Worm (Caenorhabditis elegans) whole organism, young adult: Measurements from ENCODE around the gene cyn-10.

Source experiments
- B0019.2 ChIP-seq: fragments of 200-800 bp; sonication (Bioruptor generic); conservative IDR thresholded peaks from 2 replicates; pipeline ENCODE4 v1.3.6; 2022; ENCODE audit warnings: missing genetic modification reagents, missing genetic modification characterization, missing compliant biosample characterization
- B0261.1 ChIP-seq: sonication (generic microtip); optimal IDR thresholded peaks from 2 replicates; lab custom pipeline; 2016; ENCODE audit warnings: mild to moderate bottlenecking, missing genetic modification characterization, moderate library complexity, missing compliant biosample characterization
- B0336.3 ChIP-seq: fragments of 200-800 bp; sonication (Bioruptor generic); IDR thresholded peaks from 2 replicates; pipeline ENCODE4 v1.3.6; 2022; ENCODE audit warnings: missing genetic modification characterization, missing compliant biosample characterization
- C06A6.2 ChIP-seq: fragments of 200-800 bp; sonication (Bioruptor generic); conservative IDR thresholded peaks from 2 replicates; pipeline ENCODE4 v1.3.6; 2022; ENCODE audit warnings: missing genetic modification characterization, missing compliant biosample characterization
- C17E4.6 ChIP-seq: fragments of 200-800 bp; sonication (Bioruptor generic); IDR thresholded peaks from 2 replicates; pipeline ENCODE4 v1.3.6; 2022; ENCODE audit warnings: missing genetic modification reagents, missing genetic modification characterization, missing compliant biosample characterization
- F22D6.2 ChIP-seq: sonication (generic microtip); optimal IDR thresholded peaks from 2 replicates; lab custom pipeline; 2016; ENCODE audit warnings: mild to moderate bottlenecking, missing genetic modification characterization, missing compliant biosample characterization
- F37B4.10 ChIP-seq: fragments of 200-800 bp; sonication (Bioruptor generic); IDR thresholded peaks from 2 replicates; pipeline ENCODE4 v1.3.6; 2022; ENCODE audit warnings: missing genetic modification characterization, missing compliant biosample characterization
- F39B2.1 ChIP-seq: fragments of 200-800 bp; sonication (Bioruptor generic); IDR thresholded peaks from 2 replicates; pipeline ENCODE4 v1.3.6; 2022; ENCODE audit warnings: missing genetic modification reagents, missing genetic modification characterization, missing compliant biosample characterization
- F49E8.2 ChIP-seq: sonication (generic microtip); optimal IDR thresholded peaks from 3 replicates; lab custom pipeline; 2017; ENCODE audit warnings: missing genetic modification characterization, mild to moderate bottlenecking, missing compliant biosample characterization, antibody characterized with exemption, moderate library complexity; ENCODE audit not compliant: insufficient read depth
- F57C9.4 ChIP-seq: sonication (generic microtip); optimal IDR thresholded peaks from 2 replicates; lab custom pipeline; 2017; ENCODE audit warnings: mild to moderate bottlenecking, missing genetic modification characterization, missing compliant biosample characterization
- K11D2.4 ChIP-seq: fragments of 200-800 bp; sonication (Bioruptor generic); IDR thresholded peaks from 2 replicates; pipeline ENCODE4 v1.3.6; 2022; ENCODE audit warnings: missing genetic modification reagents, missing genetic modification characterization, missing compliant biosample characterization
- T07F8.4 ChIP-seq: sonication (generic microtip); optimal IDR thresholded peaks from 2 replicates; lab custom pipeline; 2016; ENCODE audit warnings: mild to moderate bottlenecking, missing genetic modification characterization, moderate library complexity, missing compliant biosample characterization
- Y53G8AR.9 ChIP-seq: fragments of 200-800 bp; sonication (Bioruptor generic); conservative IDR thresholded peaks from 2 replicates; pipeline ENCODE4 v1.3.6; 2022; ENCODE audit warnings: missing genetic modification reagents, missing genetic modification characterization, missing compliant biosample characterization
- Y67H2A.10 ChIP-seq: fragments of 200-800 bp; sonication (Bioruptor generic); conservative IDR thresholded peaks from 2 replicates; pipeline ENCODE4 v1.3.6; 2022; ENCODE audit warnings: missing genetic modification reagents, missing genetic modification characterization, missing compliant biosample characterization
- Y79H2A.3 ChIP-seq: fragments of 200-800 bp; sonication (Bioruptor generic); conservative IDR thresholded peaks from 2 replicates; pipeline ENCODE4 v1.3.6; 2022; ENCODE audit warnings: missing genetic modification reagents, missing genetic modification characterization, missing compliant biosample characterization
- Y95B8A.8 ChIP-seq: fragments of 200-800 bp; sonication (Bioruptor generic); IDR thresholded peaks from 2 replicates; pipeline ENCODE4 v1.3.6; 2022; ENCODE audit warnings: missing genetic modification reagents, missing genetic modification characterization, missing compliant biosample characterization
- attf-3 ChIP-seq: fragments of 200-800 bp; sonication (Bioruptor generic); conservative IDR thresholded peaks from 2 replicates; pipeline ENCODE4 v1.3.6; 2022; ENCODE audit warnings: missing genetic modification reagents, missing genetic modification characterization, missing compliant biosample characterization
- attf-6 ChIP-seq: fragments of 200-800 bp; sonication (Bioruptor generic); IDR thresholded peaks from 2 replicates; pipeline ENCODE4 v1.3.6; 2022; ENCODE audit warnings: missing genetic modification reagents, missing genetic modification characterization, missing compliant biosample characterization
- bed-1 ChIP-seq: fragments of 200-800 bp; sonication (Bioruptor generic); IDR thresholded peaks from 2 replicates; pipeline ENCODE4 v1.3.6; 2022; ENCODE audit warnings: missing genetic modification reagents, missing genetic modification characterization, missing compliant biosample characterization
- ceh-27 ChIP-seq: fragments of 200-800 bp; sonication (Bioruptor generic); optimal IDR thresholded peaks from 2 replicates; lab custom pipeline; 2018; ENCODE audit warnings: mild to moderate bottlenecking, missing genetic modification characterization, moderate library complexity, missing compliant biosample characterization
- ceh-40 ChIP-seq: fragments of 200-800 bp; sonication (Bioruptor generic); IDR thresholded peaks from 2 replicates; pipeline ENCODE4 v1.3.6; 2022; ENCODE audit warnings: missing genetic modification characterization, missing compliant biosample characterization
- chd-7 ChIP-seq: sonication (generic microtip); optimal IDR thresholded peaks from 2 replicates; lab custom pipeline; 2016; ENCODE audit warnings: mild to moderate bottlenecking, missing genetic modification characterization, moderate library complexity, missing compliant biosample characterization
- efl-1 ChIP-seq: fragments of 150-350 bp; optimal IDR thresholded peaks from 2 replicates; lab custom pipeline; 2014; ENCODE audit warnings: missing biosample characterization, missing genetic modification reagents, missing genetic modification characterization
- hlh-12 ChIP-seq: sonication (generic microtip); optimal IDR thresholded peaks from 2 replicates; lab custom pipeline; 2016; ENCODE audit warnings: missing genetic modification characterization, missing compliant biosample characterization
- hmg-20 ChIP-seq: fragments of 200-800 bp; sonication (Bioruptor generic); IDR thresholded peaks from 2 replicates; pipeline ENCODE4 v1.3.6; 2022; ENCODE audit warnings: missing genetic modification reagents, missing genetic modification characterization, missing compliant biosample characterization
- hrde-1 ChIP-seq: sonication (generic microtip); optimal IDR thresholded peaks from 2 replicates; lab custom pipeline; 2016; ENCODE audit warnings: missing genetic modification characterization, mild to moderate bottlenecking, missing compliant biosample characterization, moderate library complexity, missing genotype, missing genetic modification reagents, borderline replicate concordance
- lsy-27 ChIP-seq: sonication (generic microtip); optimal IDR thresholded peaks from 2 replicates; lab custom pipeline; 2017; ENCODE audit warnings: missing genetic modification characterization, mild to moderate bottlenecking, missing compliant biosample characterization, antibody characterized with exemption, missing genotype, borderline replicate concordance; ENCODE audit not compliant: insufficient read depth
- madf-6 ChIP-seq: fragments of 200-800 bp; sonication (Bioruptor generic); IDR thresholded peaks from 2 replicates; pipeline ENCODE4 v1.3.6; 2022; ENCODE audit warnings: missing genetic modification reagents, missing genetic modification characterization, missing compliant biosample characterization
- madf-8 ChIP-seq: fragments of 200-800 bp; sonication (Bioruptor generic); conservative IDR thresholded peaks from 2 replicates; pipeline ENCODE4 v1.3.6; 2022; ENCODE audit warnings: missing genetic modification reagents, missing genetic modification characterization, missing compliant biosample characterization
- mel-28 ChIP-seq: sonication (generic microtip); optimal IDR thresholded peaks from 2 replicates; lab custom pipeline; 2016; ENCODE audit warnings: borderline replicate concordance, mild to moderate bottlenecking, missing genetic modification characterization, missing compliant biosample characterization
- nfyb-1 ChIP-seq: fragments of 200-800 bp; sonication (Bioruptor generic); IDR thresholded peaks from 2 replicates; pipeline ENCODE4 v1.3.6; 2022; ENCODE audit warnings: missing genetic modification reagents, missing genetic modification characterization, missing compliant biosample characterization
- nhr-120 ChIP-seq: fragments of 200-800 bp; sonication (Bioruptor generic); IDR thresholded peaks from 2 replicates; pipeline ENCODE4 v1.3.6; 2022; ENCODE audit warnings: missing genetic modification characterization, missing compliant biosample characterization
- nhr-27 ChIP-seq: fragments of 200-800 bp; sonication (Bioruptor generic); optimal IDR thresholded peaks from 2 replicates; lab custom pipeline; 2018; ENCODE audit warnings: mild to moderate bottlenecking, missing genetic modification characterization, moderate library complexity, missing compliant biosample characterization
- nhr-90 ChIP-seq: sonication (generic microtip); optimal IDR thresholded peaks from 2 replicates; lab custom pipeline; 2016; ENCODE audit warnings: missing genotype, mild to moderate bottlenecking, missing genetic modification characterization, missing compliant biosample characterization
- pbrm-1 ChIP-seq: fragments of 200-800 bp; sonication (Bioruptor generic); IDR thresholded peaks from 2 replicates; pipeline ENCODE4 v1.3.6; 2022; ENCODE audit warnings: missing genetic modification reagents, missing genetic modification characterization, missing compliant biosample characterization
- rec-8 ChIP-seq, 2 experiments: sonication (generic microtip); optimal IDR thresholded peaks; 2 replicates each; lab custom pipeline; 2016; ENCODE audit warnings: mild to moderate bottlenecking in 2 of 2, missing genetic modification characterization in 2 of 2, missing genetic modification reagents in 2 of 2, missing genotype in 2 of 2, missing biosample characterization in 1 of 2, missing compliant biosample characterization in 1 of 2, moderate library complexity in 1 of 2
- repo-1 ChIP-seq: sonication (generic microtip); optimal IDR thresholded peaks from 2 replicates; lab custom pipeline; 2017; ENCODE audit warnings: mild to moderate bottlenecking, missing genetic modification characterization, missing compliant biosample characterization
- sdz-38 ChIP-seq: sonication (generic microtip); optimal IDR thresholded peaks from 2 replicates; lab custom pipeline; 2016; ENCODE audit warnings: missing genotype, missing genetic modification characterization, missing compliant biosample characterization
- snpc-1.1 ChIP-seq: sonication (generic microtip); optimal IDR thresholded peaks from 2 replicates; lab custom pipeline; 2017; ENCODE audit warnings: missing genetic modification characterization, mild to moderate bottlenecking, missing compliant biosample characterization, antibody characterized with exemption, moderate library complexity, missing genotype, missing genetic modification reagents; ENCODE audit not compliant: insufficient read depth
- snpc-1.3 ChIP-seq: sonication (generic microtip); optimal IDR thresholded peaks from 2 replicates; lab custom pipeline; 2017; ENCODE audit warnings: missing genetic modification characterization, mild to moderate bottlenecking, missing compliant biosample characterization, antibody characterized with exemption, moderate library complexity, missing genotype, missing genetic modification reagents; ENCODE audit not compliant: insufficient read depth
- snpc-3.4 ChIP-seq: sonication (generic microtip); optimal IDR thresholded peaks from 2 replicates; lab custom pipeline; 2017; ENCODE audit warnings: missing genetic modification characterization, mild to moderate bottlenecking, missing compliant biosample characterization, antibody characterized with exemption, moderate library complexity, missing genotype, missing genetic modification reagents
- sptf-2 ChIP-seq: fragments of 200-800 bp; sonication (Bioruptor generic); optimal IDR thresholded peaks from 2 replicates; lab custom pipeline; 2018; ENCODE audit warnings: mild to moderate bottlenecking, missing genetic modification characterization, missing compliant biosample characterization
- tbp1 ChIP-seq: fragments of 200-800 bp; sonication (Bioruptor generic); optimal IDR thresholded peaks from 2 replicates; lab custom pipeline; 2018; ENCODE audit warnings: mild to moderate bottlenecking, missing genetic modification characterization, missing compliant biosample characterization
- ztf-18 ChIP-seq: sonication (generic microtip); optimal IDR thresholded peaks from 2 replicates; lab custom pipeline; 2016; ENCODE audit warnings: missing genotype, mild to moderate bottlenecking, missing genetic modification characterization, missing compliant biosample characterization
- ztf-25 ChIP-seq: fragments of 200-800 bp; sonication (Bioruptor generic); IDR thresholded peaks from 2 replicates; pipeline ENCODE4 v1.3.6; 2022; ENCODE audit warnings: missing genetic modification reagents, missing genetic modification characterization, missing compliant biosample characterization

Gene cyn-10

DNA sequence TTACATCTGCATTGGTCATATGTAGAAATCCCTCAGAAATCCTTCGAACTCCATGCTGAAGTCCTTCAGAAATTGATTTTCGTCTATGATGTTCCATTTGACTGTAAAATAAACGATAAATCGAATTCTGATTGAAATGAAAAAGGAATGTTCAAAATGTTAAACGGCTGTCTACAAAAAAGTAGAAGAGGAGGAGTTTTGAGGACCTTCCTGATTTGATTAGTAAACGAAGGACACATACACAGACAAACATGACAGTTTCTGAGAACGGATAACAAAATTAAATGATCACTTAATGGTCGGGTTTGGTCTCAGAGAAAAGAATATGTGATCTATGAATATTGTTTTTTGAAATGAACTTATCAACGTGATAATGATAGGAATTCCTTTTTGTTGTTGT, 36.2 kb downstream of the cyn-10 start, which contains the start of gene slc-36.5:
TSS of gene slc-36.5 (minus strand) at position 101 of the 400 bp plus-strand sequence.
- TF ChIP-seq Y67H2A.10 (GFP tag; lab: Robert Waterston, UW) (no peak), Y79H2A.3 (GFP tag; lab: Robert Waterston, UW) (no peak), C06A6.2 (no peak), nhr-90 (tag; lab: Kevin White, UChicago) (no peak), snpc-1.1 (tag; lab: Kevin White, UChicago) (no peak), T07F8.4 (no peak), F57C9.4 (no peak), snpc-3.4 (tag; lab: Kevin White, UChicago) (no peak), pbrm-1 (GFP tag; lab: Robert Waterston, UW) (no peak), Y95B8A.8 (GFP tag; lab: Robert Waterston, UW) (no peak), repo-1 (tag; lab: Kevin White, UChicago) (no peak), sptf-2 (no peak), hmg-20 (GFP tag; lab: Robert Waterston, UW) (no peak), C17E4.6 (GFP tag; lab: Robert Waterston, UW) (no peak), Y53G8AR.9 (GFP tag; lab: Robert Waterston, UW) (no peak), B0336.3 (no peak), sdz-38 (tag; lab: Kevin White, UChicago) (no peak), attf-6 (GFP tag; lab: Robert Waterston, UW) (no peak)
- TF ChIP-seq, all 124 proteins: peak for 0

ce11 chrII:6872493-6872892, 40.7 kb downstream of the cyn-10 start, which contains the start of gene C44B7.5:
Gene C44B7.5 (minus strand): TSS chrII:6872593.
- TF ChIP-seq ztf-18 (tag; lab: Kevin White, UChicago) (no peak), tbp1 (no peak), efl-1 (no peak), madf-6 (no peak), F37B4.10 (GFP tag; lab: Robert Waterston, UW) (no peak), F49E8.2 (tag; lab: Kevin White, UChicago) (no peak), lsy-27 (no peak), ceh-40 (GFP tag; lab: Robert Waterston, UW) (no peak), nfyb-1 (GFP tag; lab: Robert Waterston, UW) (no peak), hrde-1 (tag; lab: Kevin White, UChicago) (no peak), hlh-12 (tag; lab: Kevin White, UChicago) (no peak), madf-8 (GFP tag; lab: Robert Waterston, UW) (no peak), ceh-27 (GFP tag; lab: Kevin White, UChicago) (no peak), snpc-3.4 (tag; lab: Kevin White, UChicago) (no peak), nhr-27 (no peak)

DNA sequence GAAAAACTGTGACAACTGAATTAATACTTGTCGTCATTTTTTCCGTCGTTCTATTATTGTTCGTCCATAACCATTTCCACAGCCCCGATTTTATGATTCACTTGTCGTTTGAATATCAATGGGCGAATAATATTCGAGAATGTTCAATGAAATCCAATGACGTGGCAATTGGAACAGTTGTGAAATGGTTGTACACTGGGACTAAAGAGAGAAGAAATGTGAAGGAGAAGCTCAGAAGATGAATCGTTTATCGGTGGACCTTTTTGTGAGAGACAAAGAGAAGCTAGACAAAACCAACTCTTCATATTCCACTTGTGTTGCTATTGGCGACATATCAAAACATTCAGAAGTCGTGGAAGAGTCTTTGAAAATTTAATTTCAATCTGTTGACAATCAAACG, 42.4 kb downstream of the cyn-10 start, which contains the start of gene clhm-1:
TSS of gene clhm-1 (minus strand) at position 207 of the 400 bp plus-strand sequence.
- TF ChIP-seq bed-1 (no peak), repo-1 (tag; lab: Kevin White, UChicago) (no peak), nhr-27 (no peak), snpc-1.3 (tag; lab: Kevin White, UChicago) (no peak), efl-1 (no peak), chd-7 (tag; lab: Kevin White, UChicago) (no peak), hrde-1 (tag; lab: Kevin White, UChicago) (no peak), attf-3 (no peak), B0019.2 (no peak), mel-28 (tag; lab: Kevin White, UChicago) (no peak), Y79H2A.3 (GFP tag; lab: Robert Waterston, UW) (no peak), F39B2.1 (GFP tag; lab: Robert Waterston, UW) (no peak), F22D6.2 (tag; lab: Kevin White, UChicago) (no peak), K11D2.4 (GFP tag; lab: Robert Waterston, UW) (no peak), B0261.1 (no peak), F37B4.10 (GFP tag; lab: Robert Waterston, UW) (no peak), rec-8 (tag; optimal IDR thresholded peaks at IDR 0.05; lab: Kevin White, UChicago) (no peak), hmg-20 (GFP tag; lab: Robert Waterston, UW) (no peak), nhr-120 (GFP tag; lab: Robert Waterston, UW) (no peak), ztf-25 (GFP tag; lab: Robert Waterston, UW) (no peak)
